Fruit fly (Drosophila melanogaster) Kc167 (cell line): ENCODE results near the gene Usp7.

Experiments used
- Sin3A ChIP-seq: fragments of >200 bp; optimal IDR thresholded peaks from 2 replicates; lab custom pipeline; 2018; ENCODE audit warnings: missing external identifiers
- insv ChIP-seq: fragments of >200 bp; optimal IDR thresholded peaks from 3 replicates; lab custom pipeline; 2018; ENCODE audit warnings: missing external identifiers
- psq ChIP-seq: fragments of >200 bp; optimal IDR thresholded peaks from 2 replicates; lab custom pipeline; 2017; ENCODE audit warnings: missing external identifiers
- ttk ChIP-seq: sonication (Bioruptor generic); optimal IDR thresholded peaks from 2 replicates; lab custom pipeline; 2017; ENCODE audit warnings: missing external identifiers

The Usp7 gene

dm6 chrX:11983838-11984237, 45.0 kb downstream of the Usp7 start:
- TF ChIP-seq Sin3A (no peak), psq (no peak), ttk (lab: Kevin White, UChicago) (no peak), insv (lab: Kevin White, UChicago) (no peak)
